Fruit fly (Drosophila melanogaster) whole organism, prepupa: ENCODE results near the gene PIG-H.

ENCODE experiments used
- Blimp-1 ChIP-seq: fragments of 200-800 bp; sonication (Bioruptor generic); optimal IDR thresholded peaks from 3 replicates; lab custom pipeline; 2017; ENCODE audit warnings: missing biosample characterization, missing genetic modification characterization, mild to moderate bottlenecking, moderate library complexity, missing genetic modification reagents
- CG10669 ChIP-seq: fragments of 200-800 bp; sonication (Bioruptor generic); optimal IDR thresholded peaks from 3 replicates; lab custom pipeline; 2018; ENCODE audit warnings: missing biosample characterization, mild to moderate bottlenecking, missing genetic modification characterization, moderate library complexity
- CG11294 ChIP-seq: fragments of 200-800 bp; sonication (Bioruptor generic); IDR thresholded peaks from 2 replicates; pipeline ENCODE4 v1.3.6; 2022; ENCODE audit warnings: missing biosample characterization, missing genetic modification characterization
- CG11762 ChIP-seq: fragments of 200-800 bp; sonication (Bioruptor generic); optimal IDR thresholded peaks from 3 replicates; lab custom pipeline; 2016; ENCODE audit warnings: missing biosample characterization, missing genetic modification characterization; ENCODE audit not compliant: insufficient read depth
- CG15336 ChIP-seq: fragments of 200-800 bp; sonication (Bioruptor generic); IDR thresholded peaks from 2 replicates; pipeline ENCODE4 v1.3.6; 2022; ENCODE audit warnings: missing biosample characterization, missing genetic modification characterization
- CG1621 ChIP-seq: fragments of 200-800 bp; sonication (Bioruptor generic); optimal IDR thresholded peaks from 3 replicates; lab custom pipeline; 2018; ENCODE audit warnings: missing biosample characterization, mild to moderate bottlenecking, missing genetic modification characterization
- CG16779 ChIP-seq: fragments of 200-800 bp; sonication (Bioruptor generic); optimal IDR thresholded peaks from 3 replicates; lab custom pipeline; 2017; ENCODE audit warnings: missing biosample characterization, mild to moderate bottlenecking, missing genetic modification characterization
- CG3032 ChIP-seq: fragments of 200-800 bp; optimal IDR thresholded peaks from 2 replicates; lab custom pipeline; 2019; ENCODE audit warnings: missing biosample characterization, mild to moderate bottlenecking, missing genetic modification characterization, moderate library complexity
- CG31627 ChIP-seq: fragments of 200-800 bp; sonication (Bioruptor generic); optimal IDR thresholded peaks from 3 replicates; lab custom pipeline; 2016; ENCODE audit warnings: missing biosample characterization, missing genetic modification characterization
- CG32006 ChIP-seq: fragments of 200-800 bp; sonication (Bioruptor generic); optimal IDR thresholded peaks from 3 replicates; lab custom pipeline; 2017; ENCODE audit warnings: missing biosample characterization, mild to moderate bottlenecking, missing genetic modification characterization
- CG3919 ChIP-seq: fragments of 200-800 bp; sonication (Bioruptor generic); optimal IDR thresholded peaks from 3 replicates; lab custom pipeline; 2016; ENCODE audit warnings: missing biosample characterization, missing genetic modification characterization
- CG4318 ChIP-seq: fragments of 200-800 bp; sonication (Bioruptor generic); optimal IDR thresholded peaks from 3 replicates; lab custom pipeline; 2017; ENCODE audit warnings: missing biosample characterization, mild to moderate bottlenecking, missing genetic modification characterization
- CG6163 ChIP-seq: fragments of 200-800 bp; sonication (Bioruptor generic); IDR thresholded peaks from 3 replicates; pipeline ENCODE4 v1.3.6; 2022; ENCODE audit warnings: missing biosample characterization, missing genetic modification characterization
- CG6276 ChIP-seq: fragments of 200-800 bp; sonication (Bioruptor generic); optimal IDR thresholded peaks from 2 replicates; lab custom pipeline; 2017; ENCODE audit warnings: missing biosample characterization, mild to moderate bottlenecking, missing genetic modification characterization
- CG6792 ChIP-seq: fragments of 200-800 bp; sonication (Bioruptor generic); optimal IDR thresholded peaks from 3 replicates; lab custom pipeline; 2016; ENCODE audit warnings: missing biosample characterization, missing genetic modification characterization
- CG6808 ChIP-seq: fragments of 200-800 bp; sonication (Bioruptor generic); optimal IDR thresholded peaks from 3 replicates; lab custom pipeline; 2017; ENCODE audit warnings: missing biosample characterization, missing genetic modification characterization, mild to moderate bottlenecking, moderate library complexity, missing genetic modification reagents
- CG6854 ChIP-seq: fragments of 200-800 bp; sonication (Bioruptor generic); optimal IDR thresholded peaks from 2 replicates; lab custom pipeline; 2017; ENCODE audit warnings: missing biosample characterization, mild to moderate bottlenecking, missing genetic modification characterization
- CG7368 ChIP-seq: fragments of 200-800 bp; sonication (Bioruptor generic); optimal IDR thresholded peaks from 3 replicates; lab custom pipeline; 2016; ENCODE audit warnings: missing biosample characterization, missing genetic modification characterization
- CG8319 ChIP-seq: fragments of 200-800 bp; sonication (Bioruptor generic); optimal IDR thresholded peaks from 3 replicates; lab custom pipeline; 2016; ENCODE audit warnings: missing biosample characterization, missing genetic modification characterization
- Eip75B ChIP-seq: fragments of 200-800 bp; sonication (Bioruptor generic); optimal IDR thresholded peaks from 3 replicates; lab custom pipeline; 2016; ENCODE audit warnings: missing biosample characterization, missing genetic modification characterization
- Eip78C ChIP-seq: fragments of 200-800 bp; sonication (Bioruptor generic); peaks from one replicate; lab custom pipeline; 2016; ENCODE audit warnings: missing biosample characterization, missing genetic modification characterization
- Eip93F ChIP-seq: fragments of 200-800 bp; sonication (Bioruptor generic); optimal IDR thresholded peaks from 2 replicates; lab custom pipeline; 2016; ENCODE audit warnings: missing biosample characterization, mild to moderate bottlenecking, missing genetic modification characterization
- Ets21C ChIP-seq: fragments of 200-800 bp; sonication (Bioruptor generic); optimal IDR thresholded peaks from 3 replicates; lab custom pipeline; 2016; ENCODE audit warnings: missing biosample characterization, missing genetic modification characterization
- Ets96B ChIP-seq: fragments of 200-800 bp; optimal IDR thresholded peaks from 2 replicates; lab custom pipeline; 2019; ENCODE audit warnings: missing biosample characterization, mild to moderate bottlenecking, missing genetic modification characterization, moderate library complexity
- Gug ChIP-seq: fragments of 200-800 bp; sonication (Bioruptor generic); IDR thresholded peaks from 2 replicates; pipeline ENCODE4 v1.3.6; 2022; ENCODE audit warnings: missing biosample characterization, missing genetic modification characterization
- Hr4 ChIP-seq: fragments of 200-800 bp; sonication (Bioruptor generic); optimal IDR thresholded peaks from 3 replicates; lab custom pipeline; 2016; ENCODE audit warnings: missing biosample characterization, missing genetic modification characterization
- Lpt ChIP-seq: fragments of 200-800 bp; sonication (Bioruptor generic); optimal IDR thresholded peaks from 3 replicates; lab custom pipeline; 2016; ENCODE audit warnings: missing biosample characterization, missing genetic modification characterization
- Met ChIP-seq: fragments of 200-800 bp; sonication (Bioruptor generic); optimal IDR thresholded peaks from 3 replicates; lab custom pipeline; 2016; ENCODE audit warnings: missing biosample characterization, missing genetic modification characterization
- OdsH ChIP-seq: fragments of 200-800 bp; sonication (Bioruptor generic); optimal IDR thresholded peaks from 3 replicates; lab custom pipeline; 2016; ENCODE audit warnings: missing biosample characterization, missing genetic modification characterization
- Smox ChIP-seq: fragments of 200-800 bp; sonication (Bioruptor generic); optimal IDR thresholded peaks from 3 replicates; lab custom pipeline; 2016; ENCODE audit warnings: missing biosample characterization, missing genetic modification characterization
- Sox14 ChIP-seq: fragments of 200-800 bp; sonication (Bioruptor generic); optimal IDR thresholded peaks from 3 replicates; lab custom pipeline; 2016; ENCODE audit warnings: missing biosample characterization, missing genetic modification characterization
- Sox15 ChIP-seq: fragments of 200-800 bp; sonication (Bioruptor generic); optimal IDR thresholded peaks from 3 replicates; lab custom pipeline; 2016; ENCODE audit warnings: missing biosample characterization, missing genetic modification characterization
- achi ChIP-seq: fragments of 200-800 bp; sonication (Bioruptor generic); optimal IDR thresholded peaks from 3 replicates; lab custom pipeline; 2016; ENCODE audit warnings: missing biosample characterization, missing genetic modification characterization
- cyc ChIP-seq: fragments of 200-800 bp; sonication (Bioruptor generic); optimal IDR thresholded peaks from 3 replicates; lab custom pipeline; 2016; ENCODE audit warnings: missing biosample characterization, missing genetic modification characterization
- dsx ChIP-seq: fragments of 200-800 bp; optimal IDR thresholded peaks from 3 replicates; lab custom pipeline; 2019; ENCODE audit warnings: missing biosample characterization, mild to moderate bottlenecking, missing genetic modification characterization, moderate library complexity; ENCODE audit not compliant: poor library complexity, severe bottlenecking
- eg ChIP-seq: fragments of 200-800 bp; sonication (Bioruptor generic); IDR thresholded peaks from 3 replicates; pipeline ENCODE4 v1.3.6; 2022; ENCODE audit warnings: missing biosample characterization, missing genetic modification characterization
- esn ChIP-seq: fragments of 200-800 bp; sonication (Bioruptor generic); optimal IDR thresholded peaks from 2 replicates; lab custom pipeline; 2016; ENCODE audit warnings: missing biosample characterization, mild to moderate bottlenecking, missing genetic modification characterization, moderate library complexity
- fd59A ChIP-seq: fragments of 200-800 bp; sonication (Bioruptor generic); optimal IDR thresholded peaks from 2 replicates; lab custom pipeline; 2017; ENCODE audit warnings: missing biosample characterization, mild to moderate bottlenecking, missing genetic modification characterization, missing genetic modification reagents
- lz ChIP-seq: fragments of 200-800 bp; sonication (Bioruptor generic); optimal IDR thresholded peaks from 3 replicates; lab custom pipeline; 2016; ENCODE audit warnings: missing biosample characterization, missing genetic modification characterization
- net ChIP-seq: fragments of 200-800 bp; sonication (Bioruptor generic); optimal IDR thresholded peaks from 3 replicates; lab custom pipeline; 2016; ENCODE audit warnings: missing biosample characterization, missing genetic modification characterization
- pdm3 ChIP-seq: fragments of 200-800 bp; sonication (Bioruptor generic); optimal IDR thresholded peaks from 3 replicates; lab custom pipeline; 2016; ENCODE audit warnings: missing biosample characterization, missing genetic modification characterization
- spab ChIP-seq: fragments of 200-800 bp; sonication (Bioruptor generic); optimal IDR thresholded peaks from 2 replicates; lab custom pipeline; 2017; ENCODE audit warnings: missing biosample characterization, mild to moderate bottlenecking, missing genetic modification characterization, missing genetic modification reagents
- ss ChIP-seq, 2 experiments: fragments of 200-800 bp; sonication (Bioruptor generic); optimal IDR thresholded peaks; 2 replicates in 1 of 2; 3 replicates in 1 of 2; lab custom pipeline; 2017 to 2018; ENCODE audit warnings: mild to moderate bottlenecking in 2 of 2, missing biosample characterization in 2 of 2, missing genetic modification characterization in 2 of 2, moderate library complexity in 1 of 2
- svp ChIP-seq: fragments of 200-800 bp; sonication (Bioruptor generic); peaks from one replicate; lab custom pipeline; 2016; ENCODE audit warnings: missing biosample characterization, missing genetic modification characterization
- topi ChIP-seq: fragments of 200-800 bp; sonication (Bioruptor generic); optimal IDR thresholded peaks from 3 replicates; lab custom pipeline; 2016; ENCODE audit warnings: missing biosample characterization, missing genetic modification characterization
- vri ChIP-seq: fragments of 200-800 bp; sonication (Bioruptor generic); optimal IDR thresholded peaks from 3 replicates; lab custom pipeline; 2016; ENCODE audit warnings: missing biosample characterization, mild to moderate bottlenecking, missing genetic modification characterization

The PIG-H gene

dm6 chr3R:8032923-8033478 is 33.4 kb downstream of the PIG-H start, which contains the start of the genes CG11035 and unc-45:
TSS of gene CG11035 (minus strand) at chr3R:8033009.
TSS of gene unc-45 (plus strand) at chr3R:8033301.
- TF ChIP-seq Eip78C (GFP tag; lab: Kevin White, UChicago), result peak; percentile 83
- peak; percentile 20 for TF ChIP-seq Sox14
- TF ChIP-seq ss (GFP tag; optimal IDR thresholded peaks at IDR 0.05; lab: Kevin White, UChicago), result peak; percentile 9 to 33
- no peak for TF ChIP-seq CG11762
- peak; percentile 9; the same call in 1 of the 2 replicates for TF ChIP-seq Gug (GFP tag; lab: Robert Waterston, UW)
- TF ChIP-seq svp, result peak; percentile 98
- TF ChIP-seq cyc (GFP tag; lab: Kevin White, UChicago), result peak; percentile 28
- 0 out of 3 replicates have a peak, but pooled peaks have one; percentile 25 for TF ChIP-seq CG6163
- peak; percentile 8 for TF ChIP-seq CG31627 (GFP tag; lab: Kevin White, UChicago)
- TF ChIP-seq Ets96B, result peak; percentile 37
- peak; percentile 28 for TF ChIP-seq lz
- TF ChIP-seq Hr4, result peak; percentile 45
- TF ChIP-seq CG15336 (GFP tag; lab: Robert Waterston, UW), result no peak
- peak; percentile 5 for TF ChIP-seq CG10669
- peak; percentile 42 for TF ChIP-seq pdm3 (GFP tag; lab: Kevin White, UChicago)
- peak; percentile 58 for TF ChIP-seq vri
- no peak for TF ChIP-seq Ets21C (GFP tag; lab: Kevin White, UChicago)
- peak; percentile 43 for TF ChIP-seq topi (GFP tag; lab: Kevin White, UChicago)
- TF ChIP-seq CG3919, result peak; percentile 37
- TF ChIP-seq esn (GFP tag; lab: Kevin White, UChicago), result peak; percentile 43
- no peak for TF ChIP-seq CG1621 (tag; lab: Kevin White, UChicago)
- TF ChIP-seq fd59A, result no peak
- TF ChIP-seq Smox (GFP tag; lab: Kevin White, UChicago), result peak; percentile 31
- TF ChIP-seq CG16779, result no peak
- TF ChIP-seq dsx (GFP tag; lab: Kevin White, UChicago), result peak; percentile 68
- TF ChIP-seq Eip75B (GFP tag; lab: Kevin White, UChicago), result peak; percentile 36
- peak; percentile 6 for TF ChIP-seq OdsH (GFP tag; lab: Kevin White, UChicago)
- TF ChIP-seq CG32006 (GFP tag; lab: Kevin White, UChicago), result peak; percentile 28
- TF ChIP-seq eg (GFP tag; lab: Robert Waterston, UW), result peak; percentile 64
- peak; percentile 46 for TF ChIP-seq CG3032
- peak; percentile 26 for TF ChIP-seq achi (GFP tag; lab: Kevin White, UChicago)
- TF ChIP-seq CG7368 (GFP tag; lab: Kevin White, UChicago), result no peak
- TF ChIP-seq Met (GFP tag; lab: Kevin White, UChicago), result peak; percentile 11

DNA sequence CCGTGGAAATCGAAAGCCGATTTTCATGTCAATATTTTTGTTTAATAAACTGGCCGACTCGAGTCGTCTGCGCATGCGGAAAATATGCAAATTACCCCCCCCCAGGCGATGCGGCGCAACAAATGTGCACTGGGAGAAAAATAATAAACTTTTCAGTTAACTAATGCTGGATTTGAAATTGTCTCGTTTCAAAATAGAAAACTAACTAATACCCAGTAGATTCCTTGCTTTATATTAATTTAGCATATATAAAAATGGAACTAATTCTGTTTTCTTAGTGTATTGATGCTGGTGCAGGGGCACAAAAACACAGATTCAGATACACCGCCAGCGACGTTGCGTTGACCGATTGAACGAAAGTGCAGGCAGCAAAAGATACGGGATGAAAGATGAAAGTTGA is 38.3 kb downstream of the PIG-H start:
- TF ChIP-seq fd59A, result no peak
- peak; percentile 86 for TF ChIP-seq Hr4
- no peak for TF ChIP-seq ss (GFP tag; optimal IDR thresholded peaks at IDR 0.05; lab: Kevin White, UChicago)
- peak; percentile 47 for TF ChIP-seq net (GFP tag; lab: Kevin White, UChicago)
- peak; percentile 83 for TF ChIP-seq CG3919
- peak; percentile 48 for TF ChIP-seq CG31627 (GFP tag; lab: Kevin White, UChicago)
- peak; percentile 53 for TF ChIP-seq Ets96B
- peak; percentile 78 for TF ChIP-seq CG6276 (GFP tag; lab: Kevin White, UChicago)
- peak; percentile 92 for TF ChIP-seq eg (GFP tag; lab: Robert Waterston, UW)
- peak; percentile 56 for TF ChIP-seq pdm3 (GFP tag; lab: Kevin White, UChicago)
- TF ChIP-seq CG10669, result peak; percentile 61
- TF ChIP-seq spab (GFP tag; lab: Kevin White, UChicago), result peak; percentile 21
- TF ChIP-seq Met (GFP tag; lab: Kevin White, UChicago), result peak; percentile 49
- peak; percentile 39 for TF ChIP-seq Lpt
- peak; percentile 71 for TF ChIP-seq CG4318
- TF ChIP-seq Eip78C (GFP tag; lab: Kevin White, UChicago), result peak; percentile 90
- TF ChIP-seq lz, result peak; percentile 48
- TF ChIP-seq Eip75B (GFP tag; lab: Kevin White, UChicago), result peak; percentile 58
- peak; percentile 10 for TF ChIP-seq Blimp-1 (GFP tag; lab: Kevin White, UChicago)
- TF ChIP-seq CG11762, result peak; percentile 55
- TF ChIP-seq CG7368 (GFP tag; lab: Kevin White, UChicago), result peak; percentile 63
- TF ChIP-seq CG6854 (GFP tag; lab: Kevin White, UChicago), result no peak
- no peak for TF ChIP-seq CG16779
- peak; percentile 62 for TF ChIP-seq esn (GFP tag; lab: Kevin White, UChicago)
- TF ChIP-seq Sox14, result peak; percentile 38
- TF ChIP-seq Sox15 (GFP tag; lab: Kevin White, UChicago), result no peak
- TF ChIP-seq dsx (GFP tag; lab: Kevin White, UChicago), result peak; percentile 19
- TF ChIP-seq Ets21C (GFP tag; lab: Kevin White, UChicago), result peak; percentile 13
- TF ChIP-seq CG11294 (GFP tag; lab: Robert Waterston, UW), result peak; percentile 64
- peak; percentile 54 for TF ChIP-seq CG8319 (GFP tag; lab: Kevin White, UChicago)
- TF ChIP-seq CG6792, result peak; percentile 61
- no peak for TF ChIP-seq Eip93F (GFP tag; lab: Kevin White, UChicago)
- TF ChIP-seq CG6808 (GFP tag; lab: Kevin White, UChicago), result peak; percentile 46
- peak; percentile 55 for TF ChIP-seq achi (GFP tag; lab: Kevin White, UChicago)
- no peak for TF ChIP-seq CG1621 (tag; lab: Kevin White, UChicago)
